Worm (Caenorhabditis elegans): ENCODE measurements around the gene vps-8.

DNA sequence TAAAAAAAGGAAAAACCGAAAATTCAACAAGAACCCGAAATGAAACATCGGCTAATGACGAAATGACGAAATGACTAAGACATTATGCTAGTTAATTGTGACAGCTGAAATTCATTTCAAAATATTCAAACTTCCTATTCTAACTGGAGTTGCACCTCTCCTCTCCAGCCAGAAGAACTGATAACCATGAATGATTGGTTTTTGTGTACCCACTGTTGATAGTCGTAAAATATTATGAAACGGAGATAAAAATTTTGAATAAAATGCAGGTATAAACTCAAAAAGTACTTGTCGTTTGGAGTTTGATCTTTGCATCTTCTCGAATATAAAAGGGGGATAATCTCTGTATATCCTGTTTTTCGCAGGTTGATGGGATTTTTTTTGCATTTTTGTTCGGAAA, 27.1 kb upstream of the vps-8 start:
- TF ChIP-seq ztf-23 (GFP tag; IDR thresholded peaks at IDR 0.05): no peak
- TF ChIP-seq tab-1 (GFP tag; IDR thresholded peaks at IDR 0.05): no peak
- no peak for TF ChIP-seq flt-1 (GFP tag; IDR thresholded peaks at IDR 0.05)
- TF ChIP-seq med-1 (GFP tag; optimal IDR thresholded peaks at IDR 0.05; ENCODE audit: insufficient read depth): no peak
- TF ChIP-seq ref-1 (GFP tag; conservative IDR thresholded peaks at IDR 0.05): no peak
